Worm (Caenorhabditis elegans): ENCODE measurements around the gene C18H7.1.

ce11 chrIV:648362-648761 is 33.0 kb downstream of the C18H7.1 start:
- TF ChIP-seq snpc-4 (tag; optimal IDR thresholded peaks at IDR 0.05) (no peak), blmp-1 (tag; optimal IDR thresholded peaks at IDR 0.05) (no peak)

Measured in whole organism, mixed stage, embryonic.